Worm (Caenorhabditis elegans) whole organism, L4 larva: ENCODE data around the gene idh-1.
A peak's percentile ranks its signal among the peaks of the same experiment; 100 is the strongest.

Experiments used
- F10B5.3 ChIP-seq: sonication (generic microtip); optimal IDR thresholded peaks from 2 replicates; lab custom pipeline; 2016; ENCODE audit warnings: mild to moderate bottlenecking, missing genetic modification characterization, missing compliant biosample characterization
- F37D6.2 ChIP-seq: sonication (generic microtip); optimal IDR thresholded peaks from 2 replicates; lab custom pipeline; 2016; ENCODE audit warnings: mild to moderate bottlenecking, missing genetic modification characterization, missing compliant biosample characterization
- T26A8.4 ChIP-seq: fragments of 200-800 bp; sonication (Bioruptor generic); IDR thresholded peaks from 2 replicates; pipeline ENCODE4 v1.3.6; 2022; ENCODE audit warnings: missing genetic modification characterization, missing compliant biosample characterization
- Y5F2A.4 ChIP-seq: fragments of 200-800 bp; sonication (Bioruptor generic); optimal IDR thresholded peaks from 2 replicates; lab custom pipeline; 2018; ENCODE audit warnings: mild to moderate bottlenecking, missing genetic modification characterization, missing compliant biosample characterization
- ZK546.5 ChIP-seq, 2 experiments: sonication (generic microtip); optimal IDR thresholded peaks; 2 replicates each; lab custom pipeline; 2017; ENCODE audit warnings: missing biosample characterization in 2 of 2, missing genetic modification characterization in 2 of 2
- aha-1 ChIP-seq: fragments of 150-350 bp; peaks from one replicate; lab custom pipeline; 2014; ENCODE audit warnings: missing biosample characterization, missing genetic modification characterization
- ama-1 ChIP-seq: fragments of 150-350 bp; optimal IDR thresholded peaks from 2 replicates; lab custom pipeline; 2014; ENCODE audit warnings: inconsistent platforms, mixed read lengths
- ceh-32 ChIP-seq: sonication (generic microtip); optimal IDR thresholded peaks from 2 replicates; lab custom pipeline; 2016; ENCODE audit warnings: mild to moderate bottlenecking, missing genetic modification characterization, missing compliant biosample characterization; ENCODE audit not compliant: poor library complexity
- ces-1 ChIP-seq: fragments of 150-350 bp; sonication (generic microtip); optimal IDR thresholded peaks from 4 replicates; lab custom pipeline; 2014; ENCODE audit warnings: missing biosample characterization, missing genetic modification reagents, missing genetic modification characterization
- cey-2 ChIP-seq: sonication (generic microtip); optimal IDR thresholded peaks from 3 replicates; lab custom pipeline; 2017; ENCODE audit warnings: missing genetic modification characterization, mild to moderate bottlenecking, missing compliant biosample characterization, antibody characterized with exemption, borderline replicate concordance; ENCODE audit not compliant: insufficient read depth
- daf-12 ChIP-seq: fragments of 150-350 bp; optimal IDR thresholded peaks from 2 replicates; lab custom pipeline; 2014; ENCODE audit warnings: missing biosample characterization, missing genetic modification reagents, missing genetic modification characterization
- daf-16 ChIP-seq, 3 experiments: sonication (generic microtip); optimal IDR thresholded peaks; 2 replicates each; lab custom pipeline; 2016 to 2017; ENCODE audit warnings: missing genetic modification characterization in 3 of 3, missing genetic modification reagents in 3 of 3, mild to moderate bottlenecking in 2 of 3, missing compliant biosample characterization in 2 of 3, missing biosample characterization in 1 of 3, moderate library complexity in 1 of 3
- daf-19 ChIP-seq: fragments of 200-800 bp; sonication (Bioruptor generic); conservative IDR thresholded peaks from 2 replicates; pipeline ENCODE4 v1.3.6; 2022; ENCODE audit warnings: missing genetic modification characterization, missing compliant biosample characterization
- dmd-6 ChIP-seq: fragments of 200-800 bp; sonication (Bioruptor generic); IDR thresholded peaks from 2 replicates; pipeline ENCODE4 v1.3.6; 2022; ENCODE audit warnings: missing genetic modification reagents, missing genetic modification characterization, missing compliant biosample characterization
- egl-27 ChIP-seq: sonication (generic microtip); optimal IDR thresholded peaks from 3 replicates; lab custom pipeline; 2017; ENCODE audit warnings: missing biosample characterization, missing genetic modification reagents, missing genetic modification characterization
- egl-43 ChIP-seq: fragments of 200-800 bp; sonication (Bioruptor generic); IDR thresholded peaks from 2 replicates; pipeline ENCODE4 v1.3.6; 2022; ENCODE audit warnings: missing genetic modification reagents, missing genetic modification characterization, missing compliant biosample characterization
- fkh-10 ChIP-seq: fragments of 150-350 bp; optimal IDR thresholded peaks from 2 replicates; lab custom pipeline; 2014; ENCODE audit warnings: missing biosample characterization, missing genetic modification reagents, missing genetic modification characterization
- gei-8 ChIP-seq: fragments of 200-800 bp; sonication (Bioruptor generic); optimal IDR thresholded peaks from 2 replicates; lab custom pipeline; 2018; ENCODE audit warnings: mild to moderate bottlenecking, missing genetic modification characterization, missing compliant biosample characterization
- hlh-30 ChIP-seq: sonication (generic microtip); optimal IDR thresholded peaks from 2 replicates; lab custom pipeline; 2017; ENCODE audit warnings: antibody characterized with exemption, mild to moderate bottlenecking, missing genetic modification characterization, missing compliant biosample characterization; ENCODE audit not compliant: insufficient read depth
- lin-1 ChIP-seq: fragments of 200-800 bp; sonication (Bioruptor generic); IDR thresholded peaks from 2 replicates; pipeline ENCODE4 v1.3.6; 2022; ENCODE audit warnings: missing genetic modification reagents, missing genetic modification characterization, missing compliant biosample characterization
- madf-5 ChIP-seq, 2 experiments: fragments of 200-800 bp; sonication (Bioruptor generic); IDR thresholded peaks; 2 replicates each; pipeline ENCODE4 v1.3.6; 2022; ENCODE audit warnings: missing compliant biosample characterization in 2 of 2, missing genetic modification characterization in 2 of 2
- mdt-29 ChIP-seq: fragments of 200-800 bp; sonication (Bioruptor generic); IDR thresholded peaks from 2 replicates; pipeline ENCODE4 v1.3.6; 2022; ENCODE audit warnings: missing genetic modification reagents, missing genetic modification characterization, missing compliant biosample characterization
- mxl-2 ChIP-seq: fragments of 200-800 bp; sonication (Bioruptor generic); conservative IDR thresholded peaks from 2 replicates; pipeline ENCODE4 v1.3.6; 2022; ENCODE audit warnings: missing genetic modification reagents, missing genetic modification characterization, missing compliant biosample characterization
- nhr-111 ChIP-seq: fragments of 200-800 bp; sonication (Bioruptor generic); optimal IDR thresholded peaks from 2 replicates; lab custom pipeline; 2018; ENCODE audit warnings: mild to moderate bottlenecking, missing genetic modification characterization, missing compliant biosample characterization
- nhr-237 ChIP-seq: sonication (generic microtip); optimal IDR thresholded peaks from 2 replicates; lab custom pipeline; 2017; ENCODE audit warnings: missing biosample characterization, missing genetic modification characterization
- nhr-25 ChIP-seq: sonication (generic microtip); optimal IDR thresholded peaks from 2 replicates; lab custom pipeline; 2017; ENCODE audit warnings: missing genetic modification characterization, mild to moderate bottlenecking, missing compliant biosample characterization, antibody characterized with exemption, moderate library complexity, borderline replicate concordance; ENCODE audit not compliant: insufficient read depth
- nhr-48 ChIP-seq: sonication (generic microtip); optimal IDR thresholded peaks from 2 replicates; lab custom pipeline; 2016; ENCODE audit warnings: mild to moderate bottlenecking, missing genetic modification characterization, missing compliant biosample characterization
- pha-4 ChIP-seq, 2 experiments: fragments of 150-350 bp in 1 of 2; fragments of 200-800 bp in 1 of 2; sonication (Bioruptor generic) in 1 of 2; IDR thresholded peaks in 1 of 2; optimal IDR thresholded peaks in 1 of 2; 2 replicates each; pipeline versions ENCODE4 v1.3.6 to Lab custom; 2014 to 2022; ENCODE audit warnings: missing genetic modification characterization in 2 of 2, missing genetic modification reagents in 2 of 2, missing biosample characterization in 1 of 2, missing compliant biosample characterization in 1 of 2
- php-3 ChIP-seq: fragments of 200-800 bp; sonication (Bioruptor generic); IDR thresholded peaks from 2 replicates; pipeline ENCODE4 v1.3.6; 2022; ENCODE audit warnings: missing genetic modification reagents, missing genetic modification characterization, missing compliant biosample characterization
- pqm-1 ChIP-seq: sonication (generic microtip); optimal IDR thresholded peaks from 2 replicates; lab custom pipeline; 2017; ENCODE audit warnings: missing biosample characterization, missing genetic modification characterization
- sdz-12 ChIP-seq: fragments of 200-800 bp; sonication (Bioruptor generic); optimal IDR thresholded peaks from 2 replicates; lab custom pipeline; 2018; ENCODE audit warnings: mild to moderate bottlenecking, missing genetic modification characterization, missing compliant biosample characterization
- snpc-1.2 ChIP-seq: fragments of 200-800 bp; sonication (Bioruptor generic); IDR thresholded peaks from 2 replicates; pipeline ENCODE4 v1.3.6; 2022; ENCODE audit warnings: missing genetic modification reagents, missing genetic modification characterization, missing compliant biosample characterization
- snpc-4 ChIP-seq: fragments of 150-350 bp; optimal IDR thresholded peaks from 2 replicates; lab custom pipeline; 2014; ENCODE audit warnings: missing biosample characterization, missing genetic modification characterization
- spr-1 ChIP-seq: sonication (generic microtip); optimal IDR thresholded peaks from 2 replicates; lab custom pipeline; 2016; ENCODE audit warnings: mild to moderate bottlenecking, missing genetic modification characterization, missing compliant biosample characterization
- tra-1 ChIP-seq: fragments of 200-800 bp; sonication (Bioruptor generic); IDR thresholded peaks from 2 replicates; pipeline ENCODE4 v1.3.6; 2022; ENCODE audit warnings: missing genetic modification reagents, missing genetic modification characterization, missing compliant biosample characterization
- zfp-3 ChIP-seq: fragments of 200-800 bp; sonication (Bioruptor generic); conservative IDR thresholded peaks from 2 replicates; pipeline ENCODE4 v1.3.6; 2022; ENCODE audit warnings: missing genetic modification reagents, missing genetic modification characterization, missing compliant biosample characterization
- zip-11 ChIP-seq: fragments of 200-800 bp; sonication (Bioruptor generic); IDR thresholded peaks from 2 replicates; pipeline ENCODE4 v1.3.6; 2022; ENCODE audit warnings: missing genetic modification characterization, missing compliant biosample characterization

The idh-1 gene

DNA sequence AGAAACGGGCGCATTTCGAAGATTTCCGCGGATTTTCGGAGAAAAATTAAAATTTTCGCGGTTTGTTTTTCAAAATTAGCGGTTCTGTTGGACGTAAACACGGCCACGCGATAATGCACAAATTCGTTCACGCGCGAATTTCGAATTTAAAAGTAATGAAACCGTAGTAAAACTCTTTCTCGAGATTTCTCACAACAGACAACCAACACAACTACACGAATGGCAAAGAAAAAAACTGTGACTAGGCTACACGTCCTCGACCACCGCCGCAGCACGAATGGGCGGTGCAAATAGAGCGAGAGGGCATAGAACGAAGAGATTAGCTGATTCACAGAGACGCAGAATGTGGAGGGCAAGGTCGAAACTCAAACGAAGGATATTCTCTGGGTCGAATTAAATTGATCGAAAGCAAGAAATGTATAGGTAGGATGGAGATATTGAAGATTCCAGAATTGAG, at the start of gene idh-1 (continued):
- no peak for TF ChIP-seq pha-4 (GFP tag; IDR thresholded peaks at IDR 0.05; lab: Robert Waterston, UW)
- TF ChIP-seq pha-4 (tag; optimal IDR thresholded peaks at IDR 0.05; lab: Kevin White, UChicago), result no peak
- TF ChIP-seq nhr-237 (tag; lab: Kevin White, UChicago), result no peak

DNA sequence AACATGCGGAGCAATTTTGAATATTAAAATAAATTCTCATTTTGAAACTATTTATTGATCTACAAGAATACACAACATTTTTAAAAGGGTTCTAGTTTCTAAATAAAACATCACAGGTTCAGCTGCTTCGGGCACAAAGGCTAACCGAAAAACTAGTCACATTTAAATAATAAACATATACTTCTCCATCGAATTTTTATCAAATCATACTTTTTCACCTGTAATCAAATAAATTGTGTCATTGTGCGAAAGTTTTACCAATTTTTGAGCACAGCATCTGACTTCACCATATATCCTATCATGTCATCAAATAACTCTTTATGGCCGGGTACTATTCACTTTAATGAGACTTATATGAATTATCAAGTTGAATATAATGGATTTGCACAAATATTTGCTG, 49.4 kb upstream of the idh-1 start, which contains the start of gene sru-6:
TSS of gene sru-6 (plus strand) at position 301 of the 400 bp plus-strand sequence.
- TF ChIP-seq cey-2 (tag; lab: Kevin White, UChicago) (no peak), mxl-2 (GFP tag; lab: Robert Waterston, UW) (no peak), T26A8.4 (GFP tag; lab: Robert Waterston, UW) (no peak), F37D6.2 (tag; lab: Kevin White, UChicago) (no peak), egl-43 (no peak), nhr-25 (tag; lab: Kevin White, UChicago) (no peak), dmd-6 (GFP tag; lab: Robert Waterston, UW) (no peak), ceh-32 (tag; lab: Kevin White, UChicago) (no peak), daf-19 (GFP tag; lab: Robert Waterston, UW) (no peak), gei-8 (GFP tag; lab: Kevin White, UChicago) (no peak), F10B5.3 (no peak)

DNA sequence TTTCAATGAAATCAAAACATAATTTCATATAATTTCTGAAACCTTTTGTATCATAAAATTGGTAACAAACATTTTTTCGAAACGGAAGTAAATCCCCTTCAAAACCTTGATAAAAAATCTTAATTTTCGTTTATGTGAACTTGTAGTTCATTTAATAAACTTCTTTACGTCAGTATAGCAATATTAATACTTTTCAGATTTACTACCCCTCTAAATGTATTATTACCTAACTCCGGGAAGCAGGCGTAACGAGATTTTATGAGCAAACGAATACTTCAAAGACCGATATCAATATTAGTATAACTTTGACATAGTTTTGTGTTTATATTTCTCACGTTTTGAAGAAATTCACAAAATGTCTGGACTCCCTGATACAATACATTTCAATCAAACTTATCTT, 47.4 kb upstream of the idh-1 start, which contains the start of gene sru-1:
TSS of gene sru-1 (plus strand) at position 301 of the 400 bp plus-strand sequence.
- no peak for TF ChIP-seq snpc-4 (tag; lab: Kevin White, UChicago)
- no peak for TF ChIP-seq F37D6.2 (tag; lab: Kevin White, UChicago)
- no peak for TF ChIP-seq zip-11 (GFP tag; lab: Robert Waterston, UW)
- no peak for TF ChIP-seq ama-1
- no peak for TF ChIP-seq php-3 (GFP tag; lab: Robert Waterston, UW)
- no peak for TF ChIP-seq mdt-29
- TF ChIP-seq tra-1 (GFP tag; lab: Robert Waterston, UW), result no peak
- no peak for TF ChIP-seq nhr-111 (GFP tag; lab: Kevin White, UChicago)

DNA sequence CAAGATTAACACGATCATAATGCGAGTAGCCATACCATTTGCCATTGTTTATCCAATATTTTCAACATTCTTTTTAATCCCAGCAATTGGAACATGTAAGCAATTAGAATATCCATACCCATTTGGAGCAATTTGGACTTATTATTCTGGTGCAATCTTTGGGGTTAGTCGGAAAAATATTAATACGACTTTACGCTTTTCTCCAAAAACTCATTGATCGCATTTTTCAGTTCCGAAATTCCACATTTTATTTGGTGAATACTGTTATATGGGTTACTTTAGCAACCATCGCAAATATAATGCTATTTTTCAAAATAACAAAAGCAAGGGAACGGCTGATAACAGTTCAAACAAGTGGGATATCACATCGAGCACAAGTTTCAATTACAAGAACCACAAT, 45.9 kb upstream of the idh-1 start:
- TF ChIP-seq aha-1 (tag; lab: Kevin White, UChicago) (peak; percentile 93), egl-27 (tag; lab: Kevin White, UChicago) (no peak), zfp-3 (GFP tag; lab: Robert Waterston, UW) (no peak), daf-19 (GFP tag; lab: Robert Waterston, UW) (no peak), cey-2 (tag; lab: Kevin White, UChicago) (no peak)

DNA sequence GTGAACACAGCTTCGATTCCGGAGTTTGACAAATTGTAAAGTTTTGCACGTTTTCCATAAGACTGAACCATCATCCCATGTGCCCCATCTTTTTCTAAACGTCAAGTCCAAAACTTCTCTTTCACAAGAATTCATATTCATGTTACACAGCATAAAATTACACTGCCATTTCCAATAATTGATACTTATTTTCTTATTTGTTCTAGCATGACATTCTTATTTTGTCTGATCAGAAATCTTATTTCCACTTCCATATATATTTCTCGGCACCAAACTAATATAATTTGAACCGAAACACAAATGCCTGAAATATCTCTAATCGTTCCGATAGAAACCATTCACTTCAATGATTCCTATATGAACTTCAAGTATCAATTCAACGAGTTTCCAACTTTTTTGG, 45.1 kb upstream of the idh-1 start, which contains the start of gene sru-2:
TSS of gene sru-2 (plus strand) at position 301 of the 400 bp plus-strand sequence.
- no peak for TF ChIP-seq spr-1
- TF ChIP-seq pqm-1, result no peak
- TF ChIP-seq snpc-1.2, result no peak
- TF ChIP-seq nhr-48, result no peak
- no peak for TF ChIP-seq daf-12 (tag; lab: Kevin White, UChicago)
- no peak for TF ChIP-seq madf-5 (GFP tag; IDR thresholded peaks at IDR 0.05; lab: Robert Waterston, UW)
- TF ChIP-seq ZK546.5 (tag; optimal IDR thresholded peaks at IDR 0.05; lab: Kevin White, UChicago), result no peak
- TF ChIP-seq fkh-10 (GFP tag; lab: Kevin White, UChicago), result no peak
- no peak for TF ChIP-seq daf-16 (GFP tag; optimal IDR thresholded peaks at IDR 0.05; lab: Kevin White, UChicago)
- no peak for TF ChIP-seq daf-16 (tag; optimal IDR thresholded peaks at IDR 0.05; lab: Kevin White, UChicago)
- no peak for TF ChIP-seq hlh-30 (tag; lab: Kevin White, UChicago)
- no peak for TF ChIP-seq ces-1 (GFP tag; lab: Kevin White, UChicago)
- no peak for TF ChIP-seq Y5F2A.4 (GFP tag; lab: Kevin White, UChicago)
- no peak for TF ChIP-seq lin-1 (GFP tag; lab: Robert Waterston, UW)
- TF ChIP-seq sdz-12, result no peak
- TF ChIP-seq nhr-25 (tag; lab: Kevin White, UChicago), result no peak
- no peak for TF ChIP-seq tra-1 (GFP tag; lab: Robert Waterston, UW)
- TF ChIP-seq nhr-111 (GFP tag; lab: Kevin White, UChicago), result no peak
